Worm (Caenorhabditis elegans) whole organism, L2 larva: ENCODE results near the gene fat-7.

Experiments used
- ZK546.5 ChIP-seq: sonication (generic microtip); optimal IDR thresholded peaks from 2 replicates; lab custom pipeline; 2017; ENCODE audit warnings: missing biosample characterization, missing genetic modification characterization
- alr-1 ChIP-seq: fragments of 150-350 bp; optimal IDR thresholded peaks from 2 replicates; lab custom pipeline; 2014; ENCODE audit warnings: missing biosample characterization, missing genetic modification characterization
- ama-1 ChIP-seq: fragments of 150-350 bp; optimal IDR thresholded peaks from 2 replicates; lab custom pipeline; 2018; ENCODE audit warnings: inconsistent platforms
- ceh-16 ChIP-seq: fragments of 150-350 bp; optimal IDR thresholded peaks from 2 replicates; lab custom pipeline; 2014; ENCODE audit warnings: missing biosample characterization, missing genetic modification characterization
- elt-1 ChIP-seq: fragments of 150-350 bp; optimal IDR thresholded peaks from 2 replicates; lab custom pipeline; 2014; ENCODE audit warnings: missing biosample characterization, missing genetic modification characterization
- mdl-1 ChIP-seq, 2 experiments: fragments of 150-350 bp in 1 of 2; sonication (generic microtip) in 1 of 2; optimal IDR thresholded peaks; 2 replicates each; lab custom pipeline; 2017; ENCODE audit warnings: missing biosample characterization in 2 of 2, missing genetic modification characterization in 2 of 2
- nhr-6 ChIP-seq: fragments of 150-350 bp; optimal IDR thresholded peaks from 2 replicates; lab custom pipeline; 2014; ENCODE audit warnings: missing biosample characterization, missing genetic modification characterization
- nhr-77 ChIP-seq: fragments of 150-350 bp; optimal IDR thresholded peaks from 2 replicates; lab custom pipeline; 2014; ENCODE audit warnings: missing biosample characterization, missing genetic modification characterization
- skn-1 ChIP-seq: sonication (generic microtip); optimal IDR thresholded peaks from 2 replicates; lab custom pipeline; 2017; ENCODE audit warnings: missing biosample characterization, missing genetic modification characterization
- unc-39 ChIP-seq: fragments of 150-350 bp; optimal IDR thresholded peaks from 2 replicates; lab custom pipeline; 2014; ENCODE audit warnings: missing biosample characterization, missing genetic modification characterization
- unc-55 ChIP-seq: fragments of 150-350 bp; sonication (generic microtip); optimal IDR thresholded peaks from 3 replicates; lab custom pipeline; 2014; ENCODE audit warnings: missing biosample characterization, missing genetic modification reagents, missing genetic modification characterization

ce11 chrV:7186599-7186998, 33.7 kb upstream of the fat-7 start:
- no peak for TF ChIP-seq ceh-16 (tag; lab: Kevin White, UChicago)
- TF ChIP-seq skn-1 (tag; lab: Kevin White, UChicago), result no peak
- TF ChIP-seq unc-55 (GFP tag; lab: Kevin White, UChicago), result no peak
- TF ChIP-seq mdl-1 (tag; optimal IDR thresholded peaks at IDR 0.05; lab: Kevin White, UChicago), result no peak
- no peak for TF ChIP-seq alr-1 (tag; lab: Kevin White, UChicago)
- TF ChIP-seq nhr-77 (tag; lab: Kevin White, UChicago), result no peak
- no peak for TF ChIP-seq ama-1 (lab: Kevin White, UChicago)
- no peak for TF ChIP-seq nhr-6 (tag; lab: Kevin White, UChicago)
- TF ChIP-seq elt-1 (tag; lab: Kevin White, UChicago), result no peak
- no peak for TF ChIP-seq ZK546.5 (tag; lab: Kevin White, UChicago)
- TF ChIP-seq unc-39 (tag; lab: Kevin White, UChicago), result no peak
